Fruit fly (Drosophila melanogaster): ENCODE data around the gene CG42554.

DNA sequence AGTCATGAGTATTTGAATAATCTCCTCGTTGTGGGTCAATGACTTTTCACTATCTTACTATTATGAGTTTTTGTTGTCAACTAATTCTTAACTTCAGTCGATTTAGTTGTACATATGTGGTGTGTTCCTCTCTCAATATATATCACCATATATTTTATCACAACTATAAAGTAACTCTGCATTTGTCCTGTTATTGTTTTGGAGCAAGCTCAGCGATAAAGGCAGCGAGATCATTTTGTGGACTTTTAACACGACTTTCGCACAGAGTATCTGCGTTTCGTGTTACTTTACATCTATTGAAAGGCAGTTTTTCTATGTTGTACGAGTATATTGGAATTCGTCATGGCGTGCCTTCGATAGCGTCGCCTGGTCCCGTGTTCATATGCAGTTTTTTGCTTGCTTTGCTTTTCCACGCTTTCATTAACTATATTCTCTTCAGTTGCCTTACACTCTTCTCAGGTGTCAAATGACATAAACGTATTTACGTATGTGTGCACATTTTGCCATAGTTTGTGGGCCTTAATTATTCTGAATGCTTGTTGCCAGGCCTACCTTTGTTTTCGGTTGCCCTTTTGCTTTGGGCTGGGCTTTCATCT lies 40.0 kb downstream of the CG42554 start:
- peak; percentile 4 for TF ChIP-seq Eip78C (GFP tag)
- TF ChIP-seq fd59A (GFP tag; optimal IDR thresholded peaks at IDR 0.05): no peak

Measured in whole organism, prepupa.